Fruit fly (Drosophila melanogaster): ENCODE data around the gene CG33764.

The CG33764 gene

dm6 chr3L:4313299-4313698 is 46.0 kb upstream of the CG33764 start, which contains the start of gene Claspin (continued):
- TF ChIP-seq HLH54F (GFP tag; optimal IDR thresholded peaks at IDR 0.05) (peak; percentile 53), CG7271 (tag; optimal IDR thresholded peaks at IDR 0.05) (no peak), unpg (GFP tag; optimal IDR thresholded peaks at IDR 0.05) (no peak), abd-A (tag; optimal IDR thresholded peaks at IDR 0.05) (no peak), ems (GFP tag; optimal IDR thresholded peaks at IDR 0.05) (peak; percentile 49), ac (GFP tag; optimal IDR thresholded peaks at IDR 0.05) (no peak), CkIIα-i1 (GFP tag; IDR thresholded peaks at IDR 0.05) (no peak), trh (GFP tag; optimal IDR thresholded peaks at IDR 0.05) (no peak), CG2678 (tag; optimal IDR thresholded peaks at IDR 0.05) (no peak), crp (GFP tag; optimal IDR thresholded peaks at IDR 0.05) (peak; percentile 97 to 99), CG10543 (GFP tag; optimal IDR thresholded peaks at IDR 0.05) (no peak), Trl (optimal IDR thresholded peaks at IDR 0.05) (no peak), Trl (GFP tag; optimal IDR thresholded peaks at IDR 0.05) (peak; percentile 24), en (GFP tag; optimal IDR thresholded peaks at IDR 0.05) (no peak), CG6854 (GFP tag; optimal IDR thresholded peaks at IDR 0.05) (no peak), CG33213 (GFP tag; optimal IDR thresholded peaks at IDR 0.05) (peak; percentile 45), Hr78 (GFP tag; optimal IDR thresholded peaks at IDR 0.05) (no peak), CG3065 (GFP tag; optimal IDR thresholded peaks at IDR 0.05) (peak; percentile 34), CG17328 (GFP tag; IDR thresholded peaks at IDR 0.05) (no peak), sim (GFP tag; IDR thresholded peaks at IDR 0.05) (no peak), Scr (GFP tag; IDR thresholded peaks at IDR 0.05; ENCODE audit: partially characterized antibody) (no peak), CG7786 (GFP tag; optimal IDR thresholded peaks at IDR 0.05) (peak; percentile 62), sug (tag; optimal IDR thresholded peaks at IDR 0.05) (peak; percentile 57), shn (GFP tag; optimal IDR thresholded peaks at IDR 0.05) (peak; percentile 60), twi (tag; optimal IDR thresholded peaks at IDR 0.05) (no peak), Doc3 (GFP tag; IDR thresholded peaks at IDR 0.05; ENCODE audit: partially characterized antibody) (no peak), Mrtf (GFP tag; IDR thresholded peaks at IDR 0.05) (no peak), al (GFP tag; IDR thresholded peaks at IDR 0.05) (no peak), disco-r (GFP tag; optimal IDR thresholded peaks at IDR 0.05) (no peak), sc (optimal IDR thresholded peaks at IDR 0.05) (no peak), sc (GFP tag; optimal IDR thresholded peaks at IDR 0.05) (no peak), dmrt99B (tag; optimal IDR thresholded peaks at IDR 0.05) (no peak), zen (tag; optimal IDR thresholded peaks at IDR 0.05) (no peak), CG12155 (GFP tag; optimal IDR thresholded peaks at IDR 0.05) (peak; percentile 61), ara (GFP tag; IDR thresholded peaks at IDR 0.05) (no peak), D19B (GFP tag; optimal IDR thresholded peaks at IDR 0.05) (no peak), Side (GFP tag; optimal IDR thresholded peaks at IDR 0.05) (peak; percentile 61), CG9437 (GFP tag; optimal IDR thresholded peaks at IDR 0.05) (no peak), CG3838 (GFP tag; optimal IDR thresholded peaks at IDR 0.05) (no peak), Dref (GFP tag; IDR thresholded peaks at IDR 0.05) (peak; percentile 38), MBD-R2 (GFP tag; IDR thresholded peaks at IDR 0.05) (peak; percentile 86), CG32772 (GFP tag; IDR thresholded peaks at IDR 0.05) (no peak), pum (GFP tag; optimal IDR thresholded peaks at IDR 0.05) (no peak), Aef1 (GFP tag; IDR thresholded peaks at IDR 0.05) (0 out of 3 replicates have a peak, but pooled peaks have one; percentile 21), CG10147 (GFP tag; optimal IDR thresholded peaks at IDR 0.05) (no peak), CG10959 (GFP tag; IDR thresholded peaks at IDR 0.05) (no peak), caup (GFP tag; optimal IDR thresholded peaks at IDR 0.05; ENCODE audit: severe bottlenecking) (peak; percentile 58), CG17361 (GFP tag; IDR thresholded peaks at IDR 0.05) (no peak), CG34376 (GFP tag; optimal IDR thresholded peaks at IDR 0.05) (no peak), CG3163 (GFP tag; optimal IDR thresholded peaks at IDR 0.05) (peak; percentile 11), emc (GFP tag; optimal IDR thresholded peaks at IDR 0.05) (no peak), CG18476 (GFP tag; optimal IDR thresholded peaks at IDR 0.05) (no peak)
